Worm (Caenorhabditis elegans): ENCODE data around the gene C14A11.9.
A peak's percentile ranks its signal among the peaks of the same experiment; 100 is the strongest.

Gene C14A11.9

DNA sequence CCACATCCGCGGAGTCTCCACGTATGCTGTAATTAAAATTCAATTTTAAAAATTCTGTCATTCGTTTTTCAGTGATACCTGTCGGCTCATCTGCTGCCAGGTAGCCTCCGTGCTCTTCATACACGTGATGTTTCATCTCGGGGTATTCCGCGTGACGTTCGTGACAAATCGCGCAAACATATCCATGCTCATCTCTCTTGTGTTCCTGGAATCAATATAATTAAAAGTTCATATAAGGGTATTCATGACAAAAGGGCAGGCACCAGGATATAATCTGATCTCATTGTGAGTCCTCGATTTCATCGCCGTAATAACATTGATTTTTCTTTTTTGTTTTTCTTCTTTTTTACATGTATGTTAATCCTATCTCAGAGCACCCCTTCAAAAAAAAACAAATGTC is 44.5 kb upstream of the C14A11.9 start:
- TF ChIP-seq bed-3 (GFP tag; optimal IDR thresholded peaks at IDR 0.05) = no peak
- TF ChIP-seq mab-5 (tag; optimal IDR thresholded peaks at IDR 0.05) = no peak
- no peak for TF ChIP-seq cnd-1 (tag; optimal IDR thresholded peaks at IDR 0.05)
- TF ChIP-seq mls-2 (tag; optimal IDR thresholded peaks at IDR 0.05) = no peak
- no peak for TF ChIP-seq ceh-43 (GFP tag; optimal IDR thresholded peaks at IDR 0.05)
- no peak for TF ChIP-seq tbx-8 (GFP tag; optimal IDR thresholded peaks at IDR 0.05)
- TF ChIP-seq zip-8 (tag; optimal IDR thresholded peaks at IDR 0.05) = no peak
- no peak for TF ChIP-seq lin-32 (GFP tag; optimal IDR thresholded peaks at IDR 0.05)
- TF ChIP-seq ham-2 (GFP tag; optimal IDR thresholded peaks at IDR 0.05) = no peak
- no peak for TF ChIP-seq elt-3 (tag; optimal IDR thresholded peaks at IDR 0.05)
- no peak for TF ChIP-seq ztf-11 (tag; optimal IDR thresholded peaks at IDR 0.05)
- TF ChIP-seq nhr-28 (tag; optimal IDR thresholded peaks at IDR 0.05) = no peak
- TF ChIP-seq unc-120 (tag; optimal IDR thresholded peaks at IDR 0.05; ENCODE audit: poor library complexity, severe bottlenecking) = no peak
- TF ChIP-seq sptf-1 (tag; optimal IDR thresholded peaks at IDR 0.05) = no peak
- TF ChIP-seq nhr-2 (tag; optimal IDR thresholded peaks at IDR 0.05) = no peak
- TF ChIP-seq lin-13 (tag; optimal IDR thresholded peaks at IDR 0.05) = no peak
- no peak for TF ChIP-seq unc-39 (tag; optimal IDR thresholded peaks at IDR 0.05)
- no peak for TF ChIP-seq blmp-1 (tag; optimal IDR thresholded peaks at IDR 0.05)

DNA sequence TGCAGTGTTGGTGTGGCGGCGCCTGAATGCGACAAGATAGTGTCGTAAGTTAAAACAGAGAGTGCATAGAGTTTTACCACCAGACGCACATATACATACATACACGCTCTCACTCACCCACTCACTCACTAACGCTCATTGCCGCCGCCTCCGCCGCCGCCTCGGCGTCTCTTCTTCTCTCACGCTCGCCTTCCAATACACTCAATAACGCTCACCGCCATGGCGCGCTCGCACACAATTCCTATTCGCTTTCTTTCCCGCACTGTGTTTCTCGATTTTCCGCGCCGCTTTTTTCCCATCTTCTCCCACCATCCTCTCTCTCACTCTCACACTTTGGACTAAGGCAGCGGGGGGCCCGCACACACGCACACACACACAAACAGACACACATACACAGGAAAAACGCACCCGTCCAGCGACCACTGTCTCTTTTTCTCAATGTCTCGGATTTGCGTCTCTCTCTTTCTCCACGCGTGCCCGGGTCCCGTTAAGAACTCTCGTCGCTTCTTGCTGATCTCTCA is 43.0 kb upstream of the C14A11.9 start, which contains the start of gene kin-29:
Gene kin-29 (minus strand): TSS at position 51 of the 521 bp plus-strand sequence.
- TF ChIP-seq sem-2 (GFP tag; optimal IDR thresholded peaks at IDR 0.05) (no peak), drap-1 (GFP tag; optimal IDR thresholded peaks at IDR 0.05) (peak; percentile 77), nhr-28 (tag; optimal IDR thresholded peaks at IDR 0.05) (no peak), elt-3 (tag; optimal IDR thresholded peaks at IDR 0.05) (no peak), ceh-83 (GFP tag; optimal IDR thresholded peaks at IDR 0.05) (peak; percentile 34), unc-39 (tag; optimal IDR thresholded peaks at IDR 0.05) (no peak), lin-32 (GFP tag; optimal IDR thresholded peaks at IDR 0.05) (no peak), nhr-237 (tag; optimal IDR thresholded peaks at IDR 0.05) (peak; percentile 69), ces-1 (GFP tag; optimal IDR thresholded peaks at IDR 0.05) (peak; percentile 61), unc-62 (GFP tag; optimal IDR thresholded peaks at IDR 0.05) (peak; percentile 72), zip-8 (tag; optimal IDR thresholded peaks at IDR 0.05) (no peak), ztf-11 (tag; optimal IDR thresholded peaks at IDR 0.05) (peak; percentile 2), M03D4.4 (tag; optimal IDR thresholded peaks at IDR 0.05) (peak; percentile 77), nhr-76 (tag; optimal IDR thresholded peaks at IDR 0.05) (no peak), cnd-1 (tag; optimal IDR thresholded peaks at IDR 0.05) (peak; percentile 34), mls-2 (tag; optimal IDR thresholded peaks at IDR 0.05) (peak; percentile 90), nhr-2 (tag; optimal IDR thresholded peaks at IDR 0.05) (no peak), unc-120 (tag; optimal IDR thresholded peaks at IDR 0.05; ENCODE audit: poor library complexity, severe bottlenecking) (peak; percentile 92), lin-13 (tag; optimal IDR thresholded peaks at IDR 0.05) (peak; percentile 61), pha-4 (tag; optimal IDR thresholded peaks at IDR 0.05) (peak; percentile 48), ceh-39 (tag; optimal IDR thresholded peaks at IDR 0.05) (no peak), flh-1 (GFP tag; optimal IDR thresholded peaks at IDR 0.05) (peak; percentile 37), mab-5 (tag; optimal IDR thresholded peaks at IDR 0.05) (no peak), ham-2 (GFP tag; optimal IDR thresholded peaks at IDR 0.05) (peak; percentile 77), tbx-8 (GFP tag; optimal IDR thresholded peaks at IDR 0.05) (no peak), bed-3 (GFP tag; optimal IDR thresholded peaks at IDR 0.05) (peak; percentile 29), mep-1 (tag; optimal IDR thresholded peaks at IDR 0.05) (peak; percentile 70), hlh-1 (tag; optimal IDR thresholded peaks at IDR 0.05) (no peak), nhr-12 (tag; optimal IDR thresholded peaks at IDR 0.05) (no peak), ceh-43 (GFP tag; optimal IDR thresholded peaks at IDR 0.05) (peak; percentile 38), sptf-1 (tag; optimal IDR thresholded peaks at IDR 0.05) (peak; percentile 76), blmp-1 (tag; optimal IDR thresholded peaks at IDR 0.05) (peak; percentile 65), lsy-2 (tag; optimal IDR thresholded peaks at IDR 0.05) (peak; percentile 42)

ce11 chrX:2843508-2843907 is 34.1 kb upstream of the C14A11.9 start:
- peak; percentile 48 for TF ChIP-seq ceh-83 (GFP tag; optimal IDR thresholded peaks at IDR 0.05)
- TF ChIP-seq ztf-11 (tag; optimal IDR thresholded peaks at IDR 0.05) = no peak
- no peak for TF ChIP-seq unc-62 (GFP tag; optimal IDR thresholded peaks at IDR 0.05)
- TF ChIP-seq lsy-2 (tag; optimal IDR thresholded peaks at IDR 0.05) = no peak
- TF ChIP-seq cnd-1 (tag; optimal IDR thresholded peaks at IDR 0.05) = no peak

ce11 chrX:2841754-2842153 is 32.3 kb upstream of the C14A11.9 start:
- no peak for TF ChIP-seq ces-1 (GFP tag; optimal IDR thresholded peaks at IDR 0.05)
- no peak for TF ChIP-seq ceh-83 (GFP tag; optimal IDR thresholded peaks at IDR 0.05)
- TF ChIP-seq lin-32 (GFP tag; optimal IDR thresholded peaks at IDR 0.05) = no peak
- TF ChIP-seq mls-2 (tag; optimal IDR thresholded peaks at IDR 0.05) = no peak
- TF ChIP-seq snpc-4 (tag; optimal IDR thresholded peaks at IDR 0.05) = no peak
- TF ChIP-seq lin-13 (tag; optimal IDR thresholded peaks at IDR 0.05) = no peak
- TF ChIP-seq nhr-28 (tag; optimal IDR thresholded peaks at IDR 0.05) = no peak
- no peak for TF ChIP-seq nhr-2 (tag; optimal IDR thresholded peaks at IDR 0.05)
- TF ChIP-seq elt-3 (tag; optimal IDR thresholded peaks at IDR 0.05) = no peak
- no peak for TF ChIP-seq mep-1 (tag; optimal IDR thresholded peaks at IDR 0.05)
- no peak for TF ChIP-seq zip-8 (tag; optimal IDR thresholded peaks at IDR 0.05)
- no peak for TF ChIP-seq nhr-237 (tag; optimal IDR thresholded peaks at IDR 0.05)
- TF ChIP-seq cnd-1 (tag; optimal IDR thresholded peaks at IDR 0.05) = no peak
- TF ChIP-seq nhr-76 (tag; optimal IDR thresholded peaks at IDR 0.05) = no peak
- no peak for TF ChIP-seq ztf-11 (tag; optimal IDR thresholded peaks at IDR 0.05)
- no peak for TF ChIP-seq elt-1 (tag; optimal IDR thresholded peaks at IDR 0.05; ENCODE audit: borderline replicate concordance, insufficient read depth)
- TF ChIP-seq blmp-1 (tag; optimal IDR thresholded peaks at IDR 0.05) = no peak
- TF ChIP-seq bed-3 (GFP tag; optimal IDR thresholded peaks at IDR 0.05) = no peak
- no peak for TF ChIP-seq ham-2 (GFP tag; optimal IDR thresholded peaks at IDR 0.05)
- no peak for TF ChIP-seq nhr-12 (tag; optimal IDR thresholded peaks at IDR 0.05)

All from whole organism, mixed stage, embryonic.